Fruit fly (Drosophila melanogaster): Measurements from ENCODE around the gene Jon66Cii.

DNA sequence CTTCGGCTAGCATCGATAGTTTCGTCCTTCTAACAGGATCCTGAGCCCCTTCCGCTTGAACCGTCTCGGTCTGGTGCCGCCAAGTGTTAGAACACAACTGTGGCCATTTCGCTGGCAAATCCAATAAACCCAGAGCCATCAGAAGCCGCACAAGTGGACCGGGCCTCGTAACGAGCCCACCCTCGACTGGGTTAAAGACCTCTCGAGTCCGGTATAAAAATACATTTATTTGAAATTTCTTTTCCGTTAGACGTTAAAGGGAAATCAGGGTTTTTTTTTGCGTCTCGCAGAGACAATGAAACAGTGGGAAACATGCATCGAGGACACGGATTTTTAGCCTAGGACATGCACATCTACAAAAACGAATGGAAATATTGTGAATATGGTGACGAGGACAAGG lies 37.3 kb downstream of the Jon66Cii start, which contains the start of gene Culd:
- TF ChIP-seq CG11762 (GFP tag; optimal IDR thresholded peaks at IDR 0.05; ENCODE audit: insufficient read depth), result no peak
- no peak for TF ChIP-seq CG6808 (GFP tag; optimal IDR thresholded peaks at IDR 0.05)
- TF ChIP-seq CG7368 (GFP tag; optimal IDR thresholded peaks at IDR 0.05), result no peak
- no peak for TF ChIP-seq OdsH (GFP tag; optimal IDR thresholded peaks at IDR 0.05)
- no peak for TF ChIP-seq CG9139 (GFP tag; optimal IDR thresholded peaks at IDR 0.05)
- no peak for TF ChIP-seq CG16779 (tag; optimal IDR thresholded peaks at IDR 0.05)
- TF ChIP-seq net (GFP tag; optimal IDR thresholded peaks at IDR 0.05), result no peak
- no peak for TF ChIP-seq salr (GFP tag; optimal IDR thresholded peaks at IDR 0.05)
- TF ChIP-seq dsx (GFP tag; optimal IDR thresholded peaks at IDR 0.05; ENCODE audit: poor library complexity, severe bottlenecking), result no peak
- no peak for TF ChIP-seq Met (GFP tag; optimal IDR thresholded peaks at IDR 0.05)
- TF ChIP-seq CG10631 (GFP tag; optimal IDR thresholded peaks at IDR 0.05), result no peak
- TF ChIP-seq CG6792 (GFP tag; optimal IDR thresholded peaks at IDR 0.05), result no peak
- no peak for TF ChIP-seq vri (GFP tag; optimal IDR thresholded peaks at IDR 0.05)
